Worm (Caenorhabditis elegans) whole organism, L4 larva: Measurements from ENCODE around the gene fbxb-74.
A peak's percentile ranks its signal among the peaks of the same experiment; 100 is the strongest.

Experiments
- D1046.2 ChIP-seq: fragments of 200-800 bp; sonication (Bioruptor generic); IDR thresholded peaks from 2 replicates; pipeline ENCODE4 v1.3.6; 2022; ENCODE audit warnings: missing genetic modification characterization, missing compliant biosample characterization
- F37D6.2 ChIP-seq: sonication (generic microtip); optimal IDR thresholded peaks from 2 replicates; lab custom pipeline; 2016; ENCODE audit warnings: mild to moderate bottlenecking, missing genetic modification characterization, missing compliant biosample characterization
- Y105C5A.15 ChIP-seq: fragments of 200-800 bp; sonication (Bioruptor generic); IDR thresholded peaks from 2 replicates; pipeline ENCODE4 v1.3.6; 2022; ENCODE audit warnings: missing genetic modification characterization, missing compliant biosample characterization
- Y75B8A.6 ChIP-seq: fragments of 200-800 bp; sonication (Bioruptor generic); IDR thresholded peaks from 2 replicates; pipeline ENCODE4 v1.3.6; 2022; ENCODE audit warnings: missing genetic modification reagents, missing genetic modification characterization, missing compliant biosample characterization
- ZK337.2 ChIP-seq: fragments of 200-800 bp; sonication (Bioruptor generic); IDR thresholded peaks from 2 replicates; pipeline ENCODE4 v1.3.6; 2022; ENCODE audit warnings: missing genetic modification reagents, missing genetic modification characterization, missing compliant biosample characterization
- ama-1 ChIP-seq: fragments of 150-350 bp; optimal IDR thresholded peaks from 2 replicates; lab custom pipeline; 2014; ENCODE audit warnings: inconsistent platforms, mixed read lengths
- arid-1 ChIP-seq: fragments of 200-800 bp; sonication (Bioruptor generic); conservative IDR thresholded peaks from 2 replicates; pipeline ENCODE4 v1.3.6; 2022; ENCODE audit warnings: missing genetic modification reagents, missing genetic modification characterization, missing compliant biosample characterization
- ceh-32 ChIP-seq: sonication (generic microtip); optimal IDR thresholded peaks from 2 replicates; lab custom pipeline; 2016; ENCODE audit warnings: mild to moderate bottlenecking, missing genetic modification characterization, missing compliant biosample characterization; ENCODE audit not compliant: poor library complexity
- ceh-44 ChIP-seq: fragments of 200-800 bp; sonication (Bioruptor generic); IDR thresholded peaks from 2 replicates; pipeline ENCODE4 v1.3.6; 2022; ENCODE audit warnings: missing genetic modification reagents, missing genetic modification characterization, missing compliant biosample characterization
- ceh-62 ChIP-seq: sonication (generic microtip); optimal IDR thresholded peaks from 2 replicates; lab custom pipeline; 2017; ENCODE audit warnings: missing biosample characterization, missing genetic modification characterization
- cey-2 ChIP-seq: sonication (generic microtip); optimal IDR thresholded peaks from 3 replicates; lab custom pipeline; 2017; ENCODE audit warnings: missing genetic modification characterization, mild to moderate bottlenecking, missing compliant biosample characterization, antibody characterized with exemption, borderline replicate concordance; ENCODE audit not compliant: insufficient read depth
- ctbp-1 ChIP-seq: fragments of 200-800 bp; sonication (Bioruptor generic); IDR thresholded peaks from 2 replicates; pipeline ENCODE4 v1.3.6; 2022; ENCODE audit warnings: missing genetic modification reagents, missing genetic modification characterization, missing compliant biosample characterization
- daf-16 ChIP-seq, 3 experiments: sonication (generic microtip); optimal IDR thresholded peaks; 2 replicates each; lab custom pipeline; 2016 to 2017; ENCODE audit warnings: missing genetic modification characterization in 3 of 3, missing genetic modification reagents in 3 of 3, mild to moderate bottlenecking in 2 of 3, missing compliant biosample characterization in 2 of 3, missing biosample characterization in 1 of 3, moderate library complexity in 1 of 3
- dmd-8 ChIP-seq: fragments of 200-800 bp; sonication (Bioruptor generic); IDR thresholded peaks from 2 replicates; pipeline ENCODE4 v1.3.6; 2022; ENCODE audit warnings: missing genetic modification characterization, missing compliant biosample characterization
- dmd-9 ChIP-seq: fragments of 200-800 bp; sonication (Bioruptor generic); IDR thresholded peaks from 2 replicates; pipeline ENCODE4 v1.3.6; 2022; ENCODE audit warnings: missing genetic modification reagents, missing genetic modification characterization, missing compliant biosample characterization
- dpl-1 ChIP-seq: fragments of 150-350 bp; optimal IDR thresholded peaks from 2 replicates; lab custom pipeline; 2014; ENCODE audit warnings: missing biosample characterization, missing genetic modification reagents, missing genetic modification characterization
- egl-27 ChIP-seq: sonication (generic microtip); optimal IDR thresholded peaks from 3 replicates; lab custom pipeline; 2017; ENCODE audit warnings: missing biosample characterization, missing genetic modification reagents, missing genetic modification characterization
- egl-43 ChIP-seq: fragments of 200-800 bp; sonication (Bioruptor generic); IDR thresholded peaks from 2 replicates; pipeline ENCODE4 v1.3.6; 2022; ENCODE audit warnings: missing genetic modification reagents, missing genetic modification characterization, missing compliant biosample characterization
- hif-1 ChIP-seq, 2 experiments: sonication (generic microtip); optimal IDR thresholded peaks; 2 replicates each; lab custom pipeline; 2016 to 2017; ENCODE audit warnings: missing compliant biosample characterization in 2 of 2, missing genetic modification characterization in 2 of 2, missing genetic modification reagents in 2 of 2, missing genotype in 2 of 2, mild to moderate bottlenecking in 1 of 2
- hlh-11 ChIP-seq: fragments of 200-800 bp; sonication (Bioruptor generic); optimal IDR thresholded peaks from 2 replicates; lab custom pipeline; 2018; ENCODE audit warnings: mild to moderate bottlenecking, missing genetic modification characterization, missing compliant biosample characterization
- lim-7 ChIP-seq: fragments of 200-800 bp; sonication (Bioruptor generic); IDR thresholded peaks from 2 replicates; pipeline ENCODE4 v1.3.6; 2022; ENCODE audit warnings: missing genetic modification characterization, missing compliant biosample characterization
- lir-3 ChIP-seq: sonication (generic microtip); optimal IDR thresholded peaks from 2 replicates; lab custom pipeline; 2016; ENCODE audit warnings: mild to moderate bottlenecking, missing genetic modification characterization, missing compliant biosample characterization
- lsy-2 ChIP-seq, 2 experiments: fragments of 150-350 bp in 1 of 2; sonication (generic microtip) in 1 of 2; optimal IDR thresholded peaks; 2 replicates each; lab custom pipeline; 2014 to 2017; ENCODE audit warnings: missing biosample characterization in 2 of 2, missing genetic modification characterization in 2 of 2
- madf-5 ChIP-seq, 2 experiments: fragments of 200-800 bp; sonication (Bioruptor generic); IDR thresholded peaks; 2 replicates each; pipeline ENCODE4 v1.3.6; 2022; ENCODE audit warnings: missing compliant biosample characterization in 2 of 2, missing genetic modification characterization in 2 of 2
- mdl-1 ChIP-seq, 2 experiments: fragments of 150-350 bp in 1 of 2; sonication (generic microtip) in 1 of 2; optimal IDR thresholded peaks; 2 replicates each; lab custom pipeline; 2014 to 2017; ENCODE audit warnings: missing biosample characterization in 2 of 2, missing genetic modification characterization in 2 of 2
- mxl-2 ChIP-seq: fragments of 200-800 bp; sonication (Bioruptor generic); conservative IDR thresholded peaks from 2 replicates; pipeline ENCODE4 v1.3.6; 2022; ENCODE audit warnings: missing genetic modification reagents, missing genetic modification characterization, missing compliant biosample characterization
- mxl-3 ChIP-seq: fragments of 200-800 bp; sonication (Bioruptor generic); optimal IDR thresholded peaks from 2 replicates; lab custom pipeline; 2018; ENCODE audit warnings: mild to moderate bottlenecking, missing genetic modification characterization, missing compliant biosample characterization
- nhr-102 ChIP-seq: sonication (generic microtip); optimal IDR thresholded peaks from 2 replicates; lab custom pipeline; 2016; ENCODE audit warnings: mild to moderate bottlenecking, missing genetic modification characterization, moderate library complexity, missing compliant biosample characterization
- nhr-11 ChIP-seq: fragments of 150-350 bp; optimal IDR thresholded peaks from 2 replicates; lab custom pipeline; 2014; ENCODE audit warnings: missing biosample characterization, missing genetic modification characterization
- nhr-25 ChIP-seq: sonication (generic microtip); optimal IDR thresholded peaks from 2 replicates; lab custom pipeline; 2017; ENCODE audit warnings: missing genetic modification characterization, mild to moderate bottlenecking, missing compliant biosample characterization, antibody characterized with exemption, moderate library complexity, borderline replicate concordance; ENCODE audit not compliant: insufficient read depth
- nhr-41 ChIP-seq: fragments of 200-800 bp; sonication (Bioruptor generic); IDR thresholded peaks from 2 replicates; pipeline ENCODE4 v1.3.6; 2022; ENCODE audit warnings: missing genetic modification reagents, missing genetic modification characterization, missing compliant biosample characterization
- nhr-48 ChIP-seq: sonication (generic microtip); optimal IDR thresholded peaks from 2 replicates; lab custom pipeline; 2016; ENCODE audit warnings: mild to moderate bottlenecking, missing genetic modification characterization, missing compliant biosample characterization
- nhr-6 ChIP-seq: fragments of 150-350 bp; optimal IDR thresholded peaks from 2 replicates; lab custom pipeline; 2014; ENCODE audit warnings: missing biosample characterization, missing genetic modification characterization
- nhr-77 ChIP-seq: fragments of 150-350 bp; optimal IDR thresholded peaks from 2 replicates; lab custom pipeline; 2014; ENCODE audit warnings: missing biosample characterization, missing genetic modification characterization
- pqm-1 ChIP-seq: sonication (generic microtip); optimal IDR thresholded peaks from 2 replicates; lab custom pipeline; 2017; ENCODE audit warnings: missing biosample characterization, missing genetic modification characterization
- rbr-2 ChIP-seq: sonication (generic microtip); optimal IDR thresholded peaks from 2 replicates; lab custom pipeline; 2016; ENCODE audit warnings: missing genotype, missing genetic modification characterization, missing compliant biosample characterization
- saeg-2 ChIP-seq: fragments of 200-800 bp; sonication (Bioruptor generic); IDR thresholded peaks from 2 replicates; pipeline ENCODE4 v1.3.6; 2022; ENCODE audit warnings: missing genetic modification reagents, missing genetic modification characterization, missing compliant biosample characterization
- sdz-12 ChIP-seq: fragments of 200-800 bp; sonication (Bioruptor generic); optimal IDR thresholded peaks from 2 replicates; lab custom pipeline; 2018; ENCODE audit warnings: mild to moderate bottlenecking, missing genetic modification characterization, missing compliant biosample characterization
- set-16 ChIP-seq: fragments of 200-800 bp; sonication (Bioruptor generic); IDR thresholded peaks from 2 replicates; pipeline ENCODE4 v1.3.6; 2022; ENCODE audit warnings: missing genetic modification reagents, missing genetic modification characterization, missing compliant biosample characterization
- snpc-1.2 ChIP-seq: fragments of 200-800 bp; sonication (Bioruptor generic); IDR thresholded peaks from 2 replicates; pipeline ENCODE4 v1.3.6; 2022; ENCODE audit warnings: missing genetic modification reagents, missing genetic modification characterization, missing compliant biosample characterization
- spr-3 ChIP-seq: fragments of 200-800 bp; sonication (Bioruptor generic); optimal IDR thresholded peaks from 2 replicates; lab custom pipeline; 2018; ENCODE audit warnings: mild to moderate bottlenecking, missing genetic modification characterization, missing compliant biosample characterization
- unc-62 ChIP-seq, 3 experiments: fragments of 150-350 bp in 1 of 3; sonication (generic microtip); optimal IDR thresholded peaks in 2 of 3; peaks in 1 of 3; 1 replicate in 1 of 3; 2 replicates in 2 of 3; lab custom pipeline; 2014 to 2017; ENCODE audit warnings: missing biosample characterization in 3 of 3, missing genetic modification characterization in 3 of 3, missing genetic modification reagents in 3 of 3, missing genotype in 1 of 3
- vab-7 ChIP-seq: fragments of 200-800 bp; sonication (Bioruptor generic); IDR thresholded peaks from 2 replicates; pipeline ENCODE4 v1.3.6; 2022; ENCODE audit warnings: missing genetic modification reagents, missing genetic modification characterization, missing compliant biosample characterization
- zag-1 ChIP-seq: fragments of 150-350 bp; optimal IDR thresholded peaks from 2 replicates; lab custom pipeline; 2014; ENCODE audit warnings: missing biosample characterization, missing genetic modification characterization
- zfp-3 ChIP-seq: fragments of 200-800 bp; sonication (Bioruptor generic); conservative IDR thresholded peaks from 2 replicates; pipeline ENCODE4 v1.3.6; 2022; ENCODE audit warnings: missing genetic modification reagents, missing genetic modification characterization, missing compliant biosample characterization
- zip-11 ChIP-seq: fragments of 200-800 bp; sonication (Bioruptor generic); IDR thresholded peaks from 2 replicates; pipeline ENCODE4 v1.3.6; 2022; ENCODE audit warnings: missing genetic modification characterization, missing compliant biosample characterization
- zip-2 ChIP-seq: fragments of 150-350 bp; optimal IDR thresholded peaks from 2 replicates; lab custom pipeline; 2014; ENCODE audit warnings: missing biosample characterization, missing genetic modification characterization

The fbxb-74 gene

DNA sequence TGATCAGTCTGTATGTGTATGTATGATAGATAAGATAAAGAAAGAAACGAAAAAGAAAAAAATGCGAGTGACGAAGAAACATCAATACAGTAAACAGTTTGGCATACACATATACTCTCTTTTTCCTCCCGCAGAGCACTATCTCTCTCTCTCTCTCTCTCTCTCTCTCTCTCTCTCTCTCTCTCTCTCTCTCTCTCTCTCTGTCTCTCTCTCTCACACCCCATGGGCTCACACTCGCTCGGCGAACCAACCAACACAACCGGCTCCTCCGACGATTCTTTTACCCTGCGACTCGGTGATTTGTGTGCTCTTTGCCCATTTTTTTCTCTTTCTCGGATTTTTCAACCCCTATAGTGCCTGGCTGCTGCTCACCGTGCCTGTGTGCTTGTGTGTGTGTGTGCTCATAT lies 32.0 kb downstream of the fbxb-74 start (continued):
- TF ChIP-seq hif-1 (tag; optimal IDR thresholded peaks at IDR 0.05; lab: Kevin White, UChicago) (no peak), zag-1 (tag; lab: Kevin White, UChicago) (no peak), nhr-77 (tag; lab: Kevin White, UChicago) (peak; percentile 55), egl-43 (no peak), mxl-2 (no peak), dmd-8 (no peak), ceh-32 (tag; lab: Kevin White, UChicago) (no peak), nhr-41 (GFP tag; lab: Robert Waterston, UW) (no peak), lir-3 (tag; lab: Kevin White, UChicago) (no peak), madf-5 (GFP tag; IDR thresholded peaks at IDR 0.05; lab: Robert Waterston, UW) (no peak), lim-7 (GFP tag; lab: Robert Waterston, UW) (no peak), zip-2 (tag; lab: Kevin White, UChicago) (no peak), F37D6.2 (tag; lab: Kevin White, UChicago) (no peak), hlh-11 (tag; lab: Kevin White, UChicago) (peak; percentile 89), egl-27 (tag; lab: Kevin White, UChicago) (no peak), D1046.2 (GFP tag; lab: Robert Waterston, UW) (no peak), zip-11 (no peak), rbr-2 (tag; lab: Kevin White, UChicago) (no peak), ceh-62 (no peak), mdl-1 (tag; optimal IDR thresholded peaks at IDR 0.05; lab: Kevin White, UChicago) (peak in 1 of 2 experiments; percentile 42)
- TF ChIP-seq, all 104 proteins: peak for 23

DNA sequence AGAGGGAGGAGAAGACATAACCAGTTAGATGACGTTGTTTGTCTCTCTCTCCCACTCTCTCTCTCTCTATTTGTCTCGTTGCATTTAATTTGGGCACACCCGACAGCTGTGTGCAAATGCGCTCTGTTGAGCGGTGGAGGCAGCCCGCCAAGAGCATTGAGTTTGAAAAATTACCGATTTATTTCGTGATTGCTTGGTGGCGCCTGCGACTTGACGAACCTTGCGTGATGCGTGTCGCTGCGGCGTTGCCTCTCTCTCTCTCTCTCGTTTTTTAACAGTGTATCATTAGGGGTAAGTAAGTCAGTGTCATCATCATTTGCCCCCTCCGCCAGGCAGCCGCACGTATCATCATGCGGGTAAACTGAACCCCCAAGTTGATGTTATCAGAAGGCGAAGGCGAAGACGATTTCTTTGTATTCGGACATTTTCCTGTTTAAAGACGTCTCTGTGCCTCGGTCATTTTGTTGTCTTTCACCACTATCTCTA lies 33.0 kb downstream of the fbxb-74 start:
- TF ChIP-seq nhr-102 (tag; lab: Kevin White, UChicago) (no peak), arid-1 (GFP tag; lab: Robert Waterston, UW) (no peak), sdz-12 (GFP tag; lab: Kevin White, UChicago) (peak; percentile 58), ceh-44 (0 out of 2 replicates have a peak, but pooled peaks have one; percentile 44), mxl-3 (GFP tag; lab: Kevin White, UChicago) (peak; percentile 41), rbr-2 (tag; lab: Kevin White, UChicago) (peak; percentile 70), saeg-2 (GFP tag; lab: Robert Waterston, UW) (0 out of 2 replicates have a peak, but pooled peaks have one; percentile 24), nhr-41 (GFP tag; lab: Robert Waterston, UW) (peak; percentile 37; the same call in 1 of the 2 replicates), nhr-48 (tag; lab: Kevin White, UChicago) (peak; percentile 59), spr-3 (GFP tag; lab: Kevin White, UChicago) (no peak), lsy-2 (tag; optimal IDR thresholded peaks at IDR 0.05; lab: Kevin White, UChicago) (peak; percentile 54 to 67), ctbp-1 (GFP tag; lab: Robert Waterston, UW) (no peak), set-16 (GFP tag; lab: Robert Waterston, UW) (peak; percentile 53), zfp-3 (GFP tag; lab: Robert Waterston, UW) (no peak), cey-2 (no peak), dpl-1 (GFP tag; lab: Kevin White, UChicago) (peak; percentile 67), snpc-1.2 (GFP tag; lab: Robert Waterston, UW) (no peak), nhr-6 (tag; lab: Kevin White, UChicago) (peak; percentile 44), nhr-11 (peak; percentile 42), vab-7 (GFP tag; lab: Robert Waterston, UW) (no peak), ZK337.2 (GFP tag; lab: Robert Waterston, UW) (no peak), zip-11 (no peak), pqm-1 (tag; lab: Kevin White, UChicago) (peak; percentile 31), nhr-25 (tag; lab: Kevin White, UChicago) (peak; percentile 8), daf-16 (GFP tag; optimal IDR thresholded peaks at IDR 0.05; lab: Kevin White, UChicago) (no peak), daf-16 (tag; optimal IDR thresholded peaks at IDR 0.05; lab: Kevin White, UChicago) (peak; percentile 80), Y75B8A.6 (no peak), dmd-9 (GFP tag; lab: Robert Waterston, UW) (no peak), ama-1 (lab: Kevin White, UChicago) (peak; percentile 40), Y105C5A.15 (GFP tag; lab: Robert Waterston, UW) (no peak), F37D6.2 (tag; lab: Kevin White, UChicago) (peak; percentile 51), unc-62 (GFP tag; optimal IDR thresholded peaks at IDR 0.05 in 1 of 2; lab: Kevin White, UChicago) (peak in 1 of 2 experiments; percentile 100), unc-62 (tag; optimal IDR thresholded peaks at IDR 0.05; lab: Kevin White, UChicago) (no peak)
